Worm (Caenorhabditis elegans) whole organism, early embryonic: ENCODE results near the gene fipr-4.

Experiments
- B0310.2 ChIP-seq: sonication (generic microtip); optimal IDR thresholded peaks from 2 replicates; lab custom pipeline; 2016; ENCODE audit warnings: mild to moderate bottlenecking, missing genetic modification characterization, missing compliant biosample characterization
- F13C5.2 ChIP-seq: sonication (generic microtip); optimal IDR thresholded peaks from 2 replicates; lab custom pipeline; 2017; ENCODE audit warnings: mild to moderate bottlenecking, missing genetic modification characterization, inconsistent platforms, missing compliant biosample characterization
- aly-1 ChIP-seq: sonication (generic microtip); optimal IDR thresholded peaks from 2 replicates; lab custom pipeline; 2016; ENCODE audit warnings: missing genetic modification characterization, missing compliant biosample characterization
- ama-1 ChIP-seq: fragments of 150-350 bp; optimal IDR thresholded peaks from 2 replicates; lab custom pipeline; 2014
- ceh-13 ChIP-seq: fragments of 200-800 bp; sonication (Bioruptor generic); optimal IDR thresholded peaks from 2 replicates; lab custom pipeline; 2018; ENCODE audit warnings: mild to moderate bottlenecking, missing genetic modification characterization, missing compliant biosample characterization
- ceh-36 ChIP-seq: sonication (generic microtip); optimal IDR thresholded peaks from 2 replicates; lab custom pipeline; 2016; ENCODE audit warnings: missing genetic modification characterization, inconsistent platforms, missing compliant biosample characterization
- ets-7 ChIP-seq: sonication (generic microtip); optimal IDR thresholded peaks from 2 replicates; lab custom pipeline; 2016; ENCODE audit warnings: missing genotype, missing genetic modification characterization, missing compliant biosample characterization
- flt-1 ChIP-seq: fragments of 200-800 bp; sonication (Bioruptor generic); IDR thresholded peaks from 2 replicates; pipeline ENCODE4 v1.3.6; 2022; ENCODE audit warnings: missing genetic modification characterization, missing compliant biosample characterization
- hmbx-1 ChIP-seq: sonication (generic microtip); optimal IDR thresholded peaks from 2 replicates; lab custom pipeline; 2016; ENCODE audit warnings: mild to moderate bottlenecking, missing genetic modification characterization, missing compliant biosample characterization
- hmg-4 ChIP-seq: fragments of 200-800 bp; sonication (Bioruptor generic); optimal IDR thresholded peaks from 2 replicates; lab custom pipeline; 2018; ENCODE audit warnings: mild to moderate bottlenecking, missing genetic modification characterization, missing compliant biosample characterization
- hnd-1 ChIP-seq: sonication (generic microtip); optimal IDR thresholded peaks from 2 replicates; lab custom pipeline; 2016; ENCODE audit warnings: missing genetic modification characterization, missing compliant biosample characterization
- pes-1 ChIP-seq: fragments of 200-800 bp; sonication (Bioruptor generic); IDR thresholded peaks from 2 replicates; pipeline ENCODE4 v1.3.6; 2022; ENCODE audit warnings: missing genetic modification reagents, missing genetic modification characterization, missing compliant biosample characterization
- scrt-1 ChIP-seq: fragments of 200-800 bp; sonication (Bioruptor generic); IDR thresholded peaks from 2 replicates; pipeline ENCODE4 v1.3.6; 2022; ENCODE audit warnings: missing genetic modification characterization, missing compliant biosample characterization
- sea-1 ChIP-seq: fragments of 200-800 bp; sonication (Bioruptor generic); conservative IDR thresholded peaks from 2 replicates; pipeline ENCODE4 v1.3.6; 2022; ENCODE audit warnings: missing genetic modification characterization, missing compliant biosample characterization
- tbx-11 ChIP-seq: fragments of 200-800 bp; sonication (Bioruptor generic); IDR thresholded peaks from 2 replicates; pipeline ENCODE4 v1.3.6; 2022; ENCODE audit warnings: missing genetic modification characterization, missing compliant biosample characterization
- tbx-37 ChIP-seq: fragments of 200-800 bp; sonication (Bioruptor generic); conservative IDR thresholded peaks from 2 replicates; pipeline ENCODE4 v1.3.6; 2022; ENCODE audit warnings: missing genetic modification reagents, missing genetic modification characterization, missing compliant biosample characterization
- tra-4 ChIP-seq: sonication (generic microtip); optimal IDR thresholded peaks from 2 replicates; lab custom pipeline; 2017; ENCODE audit warnings: missing genetic modification characterization, missing compliant biosample characterization

The fipr-4 gene

DNA sequence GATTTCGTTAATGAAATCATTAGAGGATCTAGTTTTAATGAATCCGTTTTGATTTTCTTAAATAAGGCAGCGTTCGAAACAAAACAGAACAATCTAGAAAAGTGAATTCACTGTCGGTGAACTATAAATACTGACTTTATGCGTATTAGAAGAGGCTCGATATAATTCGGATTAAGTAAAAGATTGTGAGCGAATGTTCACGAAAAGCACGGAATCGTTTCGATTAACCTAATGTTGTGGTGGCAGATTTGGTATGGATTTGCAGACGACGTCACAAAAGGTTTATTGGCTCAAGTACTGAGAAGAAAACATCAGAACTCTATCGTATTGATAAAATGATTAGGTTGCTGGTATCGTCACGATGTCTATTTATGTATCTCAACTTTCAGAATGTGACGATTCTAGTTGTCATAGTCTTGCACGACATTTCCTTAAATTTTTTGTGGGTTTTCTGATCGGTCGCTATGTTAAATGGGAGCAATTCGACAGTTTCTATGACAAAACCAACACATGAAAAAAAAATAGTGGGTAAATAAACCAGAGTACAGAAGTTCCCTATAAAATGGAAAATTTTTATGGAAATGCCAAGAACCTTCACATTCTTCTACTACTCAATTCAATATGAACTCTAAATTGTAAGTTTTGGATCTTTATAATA lies 1.1 kb upstream of the fipr-4 start, which contains the start of the genes pyt-1 and fipr-7:
pyt-1 (minus strand) TSS at position 101 of the 658 bp plus-strand sequence.
fipr-7 (plus strand) TSS at position 608 of the 658 bp plus-strand sequence.
- TF ChIP-seq F13C5.2 (tag; lab: Kevin White, UChicago) (no peak), hmbx-1 (tag; lab: Kevin White, UChicago) (no peak), B0310.2 (tag; lab: Kevin White, UChicago) (no peak), aly-1 (tag; lab: Kevin White, UChicago) (no peak), flt-1 (GFP tag; lab: Robert Waterston, UW) (no peak), ets-7 (tag; lab: Kevin White, UChicago) (no peak), hmg-4 (GFP tag; lab: Kevin White, UChicago) (no peak), tra-4 (tag; lab: Kevin White, UChicago) (no peak)

DNA sequence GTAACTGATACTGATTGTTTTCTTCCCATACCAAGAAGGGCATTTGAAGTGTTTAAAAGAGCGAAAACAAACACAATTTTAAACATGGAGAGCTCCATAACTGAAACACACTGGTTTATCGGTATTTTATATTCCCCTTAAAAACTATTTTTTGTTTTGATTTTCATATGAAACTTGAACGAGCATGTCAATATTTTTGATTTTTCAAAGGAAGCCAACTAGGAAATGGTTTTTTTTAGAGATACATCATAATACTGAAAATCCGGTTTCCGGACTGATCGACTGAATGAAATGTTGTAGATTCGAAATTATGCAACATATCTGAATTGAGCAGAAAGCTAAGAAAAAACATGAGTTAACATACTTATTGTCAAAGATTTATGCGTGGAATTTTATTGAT lies 927 bp downstream of the fipr-4 start, which contains the start of gene ttr-19:
ttr-19 (minus strand) TSS at position 101 of the 400 bp plus-strand sequence.
- TF ChIP-seq pes-1 (no peak), flt-1 (GFP tag; lab: Robert Waterston, UW) (no peak), ceh-13 (no peak), tra-4 (tag; lab: Kevin White, UChicago) (no peak), ets-7 (tag; lab: Kevin White, UChicago) (no peak), aly-1 (tag; lab: Kevin White, UChicago) (no peak), F13C5.2 (tag; lab: Kevin White, UChicago) (no peak), scrt-1 (GFP tag; lab: Robert Waterston, UW) (no peak), B0310.2 (tag; lab: Kevin White, UChicago) (no peak)

DNA sequence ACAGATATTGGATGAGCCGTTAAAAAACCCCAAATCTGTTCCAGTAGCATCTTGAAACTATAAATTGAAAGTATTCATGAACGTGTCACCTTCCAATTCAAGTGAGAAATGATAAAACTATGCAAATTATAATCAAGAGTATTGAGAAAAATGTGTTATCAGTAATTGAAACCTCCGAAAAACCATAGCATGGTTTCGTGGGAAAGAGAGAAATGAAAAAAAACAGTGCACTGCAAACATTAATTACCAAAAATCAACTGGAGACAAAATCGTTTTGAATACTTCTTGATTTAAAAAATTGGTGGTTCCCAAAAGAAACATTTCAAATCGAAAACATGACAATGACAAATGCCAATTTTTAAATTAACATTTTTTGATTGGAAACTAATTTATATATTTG lies 2.6 kb downstream of the fipr-4 start, which contains the start of gene daf-36:
daf-36 (minus strand) TSS at position 101 of the 400 bp plus-strand sequence.
- TF ChIP-seq ceh-13 (no peak), sea-1 (no peak)

- TF ChIP-seq aly-1 (tag; lab: Kevin White, UChicago) (no peak), ets-7 (tag; lab: Kevin White, UChicago) (no peak), flt-1 (GFP tag; lab: Robert Waterston, UW) (no peak), B0310.2 (tag; lab: Kevin White, UChicago) (no peak), tbx-11 (GFP tag; lab: Robert Waterston, UW) (no peak), hnd-1 (tag; lab: Kevin White, UChicago) (no peak)
Measured at ce11 chrV:10224619-10225018, 3.6 kb downstream of the fipr-4 start.

ce11 chrV:10222007-10222406 lies 6.3 kb downstream of the fipr-4 start, which contains the start of gene C12D8.20:
TSS of gene C12D8.20 (plus strand) at chrV:10222307.
- no peak for TF ChIP-seq tbx-11 (GFP tag; lab: Robert Waterston, UW)
- TF ChIP-seq sea-1: no peak
- no peak for TF ChIP-seq hnd-1 (tag; lab: Kevin White, UChicago)
- no peak for TF ChIP-seq tbx-37 (GFP tag; lab: Robert Waterston, UW)
- TF ChIP-seq tra-4 (tag; lab: Kevin White, UChicago): no peak

- TF ChIP-seq hnd-1 (tag; lab: Kevin White, UChicago): no peak
- no peak for TF ChIP-seq tra-4 (tag; lab: Kevin White, UChicago)
- no peak for TF ChIP-seq ceh-36
- no peak for TF ChIP-seq ceh-13
Measured at ce11 chrV:10221317-10221716, 6.9 kb downstream of the fipr-4 start, which contains the start of the genes fipr-5 and fipr-9. TSS of gene fipr-5 (minus strand) at chrV:10221417. TSS of gene fipr-9 (plus strand) at chrV:10221662.

DNA sequence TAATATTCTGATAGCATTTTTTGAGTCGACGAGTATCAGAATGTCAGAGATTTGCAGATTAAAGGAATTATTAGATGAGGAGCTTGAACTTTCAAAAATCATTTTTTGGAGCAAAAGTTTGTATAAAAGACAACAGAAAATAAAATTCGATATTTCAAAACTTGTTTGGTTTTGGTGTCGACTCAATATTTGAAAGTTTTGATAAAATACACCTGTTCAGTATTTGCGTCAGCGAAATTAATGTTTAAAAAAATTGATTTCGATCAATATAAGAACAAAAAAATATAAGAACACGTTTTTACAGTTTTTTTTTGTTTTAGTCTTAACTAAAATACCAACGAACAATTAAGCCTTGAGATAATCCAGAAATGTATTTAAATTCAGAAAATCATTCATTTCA lies 7.7 kb downstream of the fipr-4 start, which contains the start of gene C12D8.13:
C12D8.13 (minus strand) TSS at position 101 of the 400 bp plus-strand sequence.
- no peak for TF ChIP-seq sea-1
- TF ChIP-seq hmbx-1 (tag; lab: Kevin White, UChicago): no peak
- no peak for TF ChIP-seq tbx-37 (GFP tag; lab: Robert Waterston, UW)
- TF ChIP-seq hnd-1 (tag; lab: Kevin White, UChicago): no peak
- TF ChIP-seq aly-1 (tag; lab: Kevin White, UChicago): no peak
- TF ChIP-seq scrt-1 (GFP tag; lab: Robert Waterston, UW): no peak
- TF ChIP-seq pes-1: no peak
- TF ChIP-seq ama-1 (lab: Kevin White, UChicago): no peak
- no peak for TF ChIP-seq ceh-36
- TF ChIP-seq ets-7 (tag; lab: Kevin White, UChicago): no peak
- TF ChIP-seq tbx-11 (GFP tag; lab: Robert Waterston, UW): no peak
- TF ChIP-seq F13C5.2 (tag; lab: Kevin White, UChicago): no peak
- no peak for TF ChIP-seq B0310.2 (tag; lab: Kevin White, UChicago)
- TF ChIP-seq ceh-13: no peak
- no peak for TF ChIP-seq hmg-4 (GFP tag; lab: Kevin White, UChicago)
- no peak for TF ChIP-seq flt-1 (GFP tag; lab: Robert Waterston, UW)
- TF ChIP-seq tra-4 (tag; lab: Kevin White, UChicago): no peak

DNA sequence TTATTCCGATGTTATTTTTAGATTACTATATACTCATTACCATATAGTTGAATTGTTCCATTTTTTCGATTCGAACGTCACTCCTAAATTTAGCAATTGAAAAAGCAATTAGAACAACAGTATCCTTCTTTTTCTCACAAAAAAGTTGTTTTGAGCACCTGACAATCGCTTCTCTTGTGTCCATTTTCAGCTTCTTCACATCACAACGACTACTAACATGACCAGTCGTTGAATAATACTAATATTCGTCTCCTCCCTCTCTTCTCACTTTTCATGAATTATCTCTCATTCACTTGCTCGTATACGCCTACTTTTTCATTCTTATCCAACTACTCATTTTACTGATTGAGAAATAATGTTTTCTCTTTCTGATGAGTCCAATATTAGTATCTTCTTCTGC lies 11.5 kb downstream of the fipr-4 start, which contains the start of gene ZK856.14:
ZK856.14 (plus strand) TSS at position 301 of the 400 bp plus-strand sequence.
- TF ChIP-seq tra-4 (tag; lab: Kevin White, UChicago) (no peak), sea-1 (no peak), tbx-11 (GFP tag; lab: Robert Waterston, UW) (no peak), hmbx-1 (tag; lab: Kevin White, UChicago) (no peak), hnd-1 (tag; lab: Kevin White, UChicago) (no peak), tbx-37 (GFP tag; lab: Robert Waterston, UW) (no peak), scrt-1 (GFP tag; lab: Robert Waterston, UW) (no peak), aly-1 (tag; lab: Kevin White, UChicago) (no peak), F13C5.2 (tag; lab: Kevin White, UChicago) (no peak), B0310.2 (tag; lab: Kevin White, UChicago) (no peak), ama-1 (lab: Kevin White, UChicago) (no peak), flt-1 (GFP tag; lab: Robert Waterston, UW) (no peak), hmg-4 (GFP tag; lab: Kevin White, UChicago) (no peak), ceh-36 (no peak), pes-1 (no peak), ets-7 (tag; lab: Kevin White, UChicago) (no peak), ceh-13 (no peak)
